Fruit fly (Drosophila melanogaster): ENCODE data around the gene CG44362.

The CG44362 gene

dm6 chr3L:11420976-11421375, 23.6 kb downstream of the CG44362 start:
- TF ChIP-seq psq (optimal IDR thresholded peaks at IDR 0.05) (no peak), Sin3A (optimal IDR thresholded peaks at IDR 0.05) (no peak), ttk (optimal IDR thresholded peaks at IDR 0.05) (no peak), Myc (optimal IDR thresholded peaks at IDR 0.05) (no peak)

dm6 chr3L:11421905-11422304, 24.6 kb downstream of the CG44362 start:
- TF ChIP-seq ttk (optimal IDR thresholded peaks at IDR 0.05): no peak
- TF ChIP-seq Sin3A (optimal IDR thresholded peaks at IDR 0.05): no peak
- TF ChIP-seq psq (optimal IDR thresholded peaks at IDR 0.05): no peak
- no peak for TF ChIP-seq insv (optimal IDR thresholded peaks at IDR 0.05)
- no peak for TF ChIP-seq Myc (optimal IDR thresholded peaks at IDR 0.05)
- no peak for TF ChIP-seq h (optimal IDR thresholded peaks at IDR 0.05)

- no peak for TF ChIP-seq Myc (optimal IDR thresholded peaks at IDR 0.05)
- TF ChIP-seq ttk (optimal IDR thresholded peaks at IDR 0.05): no peak
- TF ChIP-seq insv (optimal IDR thresholded peaks at IDR 0.05): no peak
- TF ChIP-seq h (optimal IDR thresholded peaks at IDR 0.05): no peak
- no peak for TF ChIP-seq Sin3A (optimal IDR thresholded peaks at IDR 0.05)
- TF ChIP-seq psq (optimal IDR thresholded peaks at IDR 0.05): no peak
Observed at dm6 chr3L:11422338-11422802, 25.0 kb downstream of the CG44362 start.

dm6 chr3L:11424858-11425257, 27.5 kb downstream of the CG44362 start, which contains the start of gene CG7560:
Gene CG7560 (plus strand): TSS chr3L:11425158.
- TF ChIP-seq Sin3A (optimal IDR thresholded peaks at IDR 0.05) (no peak), insv (optimal IDR thresholded peaks at IDR 0.05) (no peak), Myc (optimal IDR thresholded peaks at IDR 0.05) (no peak), ttk (optimal IDR thresholded peaks at IDR 0.05) (no peak), psq (optimal IDR thresholded peaks at IDR 0.05) (no peak), h (optimal IDR thresholded peaks at IDR 0.05) (no peak)

dm6 chr3L:11428390-11428789, 31.0 kb downstream of the CG44362 start:
- TF ChIP-seq Myc (optimal IDR thresholded peaks at IDR 0.05) (no peak), insv (optimal IDR thresholded peaks at IDR 0.05) (no peak), Sin3A (optimal IDR thresholded peaks at IDR 0.05) (no peak), ttk (optimal IDR thresholded peaks at IDR 0.05) (no peak), h (optimal IDR thresholded peaks at IDR 0.05) (no peak), psq (optimal IDR thresholded peaks at IDR 0.05) (no peak)

dm6 chr3L:11429695-11430094, 32.4 kb downstream of the CG44362 start:
- TF ChIP-seq ttk (optimal IDR thresholded peaks at IDR 0.05) (no peak), psq (optimal IDR thresholded peaks at IDR 0.05) (no peak), insv (optimal IDR thresholded peaks at IDR 0.05) (no peak), Myc (optimal IDR thresholded peaks at IDR 0.05) (no peak), h (optimal IDR thresholded peaks at IDR 0.05) (no peak), Sin3A (optimal IDR thresholded peaks at IDR 0.05) (no peak)

dm6 chr3L:11431251-11431925, 34.0 kb downstream of the CG44362 start:
- TF ChIP-seq ttk (optimal IDR thresholded peaks at IDR 0.05) (no peak), Myc (optimal IDR thresholded peaks at IDR 0.05) (no peak), Sin3A (optimal IDR thresholded peaks at IDR 0.05) (no peak), insv (optimal IDR thresholded peaks at IDR 0.05) (no peak), h (optimal IDR thresholded peaks at IDR 0.05) (no peak), psq (optimal IDR thresholded peaks at IDR 0.05) (no peak)

- TF ChIP-seq psq (optimal IDR thresholded peaks at IDR 0.05) (no peak), h (optimal IDR thresholded peaks at IDR 0.05) (no peak), ttk (optimal IDR thresholded peaks at IDR 0.05) (no peak), insv (optimal IDR thresholded peaks at IDR 0.05) (no peak), Sin3A (optimal IDR thresholded peaks at IDR 0.05) (no peak), Myc (optimal IDR thresholded peaks at IDR 0.05) (no peak)
Observed at dm6 chr3L:11431926-11432323, 34.6 kb downstream of the CG44362 start.

- TF ChIP-seq Sin3A (optimal IDR thresholded peaks at IDR 0.05) (no peak), psq (optimal IDR thresholded peaks at IDR 0.05) (no peak), ttk (optimal IDR thresholded peaks at IDR 0.05) (no peak), Myc (optimal IDR thresholded peaks at IDR 0.05) (no peak), h (optimal IDR thresholded peaks at IDR 0.05) (no peak), insv (optimal IDR thresholded peaks at IDR 0.05) (no peak)
Observed at dm6 chr3L:11432472-11432871, 35.1 kb downstream of the CG44362 start.

- TF ChIP-seq ttk (optimal IDR thresholded peaks at IDR 0.05) (no peak), Sin3A (optimal IDR thresholded peaks at IDR 0.05) (no peak), h (optimal IDR thresholded peaks at IDR 0.05) (no peak), Myc (optimal IDR thresholded peaks at IDR 0.05) (no peak), psq (optimal IDR thresholded peaks at IDR 0.05) (no peak)
Observed at dm6 chr3L:11433151-11433550, 35.8 kb downstream of the CG44362 start.

- TF ChIP-seq Myc (optimal IDR thresholded peaks at IDR 0.05) (no peak), Sin3A (optimal IDR thresholded peaks at IDR 0.05) (no peak), h (optimal IDR thresholded peaks at IDR 0.05) (no peak), insv (optimal IDR thresholded peaks at IDR 0.05) (no peak), ttk (optimal IDR thresholded peaks at IDR 0.05) (no peak), psq (optimal IDR thresholded peaks at IDR 0.05) (no peak)
Observed at dm6 chr3L:11434112-11434511, 36.8 kb downstream of the CG44362 start.

- no peak for TF ChIP-seq h (optimal IDR thresholded peaks at IDR 0.05)
- no peak for TF ChIP-seq Myc (optimal IDR thresholded peaks at IDR 0.05)
- no peak for TF ChIP-seq insv (optimal IDR thresholded peaks at IDR 0.05)
- no peak for TF ChIP-seq psq (optimal IDR thresholded peaks at IDR 0.05)
- TF ChIP-seq Sin3A (optimal IDR thresholded peaks at IDR 0.05): no peak
- TF ChIP-seq ttk (optimal IDR thresholded peaks at IDR 0.05): no peak
Observed at dm6 chr3L:11435376-11435775, 38.0 kb downstream of the CG44362 start, which contains the start of gene CG6149. Gene CG6149 (minus strand): TSS chr3L:11435476.

- no peak for TF ChIP-seq h (optimal IDR thresholded peaks at IDR 0.05)
- no peak for TF ChIP-seq Myc (optimal IDR thresholded peaks at IDR 0.05)
- TF ChIP-seq ttk (optimal IDR thresholded peaks at IDR 0.05): no peak
- TF ChIP-seq insv (optimal IDR thresholded peaks at IDR 0.05): no peak
- no peak for TF ChIP-seq Sin3A (optimal IDR thresholded peaks at IDR 0.05)
- no peak for TF ChIP-seq psq (optimal IDR thresholded peaks at IDR 0.05)
Observed at dm6 chr3L:11439570-11439969, 42.2 kb downstream of the CG44362 start.

Measured in Kc167 (cell line).